Worm (Caenorhabditis elegans): ENCODE data around the gene pha-4.

ce11 chrV:20714503-20714902 lies 38.3 kb upstream of the pha-4 start:
- TF ChIP-seq ama-1 (optimal IDR thresholded peaks at IDR 0.05) (no peak), F13C5.2 (tag; optimal IDR thresholded peaks at IDR 0.05) (no peak)
